Worm (Caenorhabditis elegans) whole organism, L1 larva: ENCODE data around the gene elo-6.

ENCODE experiments used
- aly-2 ChIP-seq: fragments of 150-350 bp; optimal IDR thresholded peaks from 2 replicates; lab custom pipeline; 2014; ENCODE audit warnings: missing biosample characterization, missing genetic modification characterization
- ceh-63 ChIP-seq: fragments of 200-800 bp; sonication (Bioruptor generic); optimal IDR thresholded peaks from 2 replicates; lab custom pipeline; 2018; ENCODE audit warnings: mild to moderate bottlenecking, missing genetic modification characterization, missing compliant biosample characterization
- hlh-17 ChIP-seq: fragments of 200-800 bp; sonication (Bioruptor generic); optimal IDR thresholded peaks from 2 replicates; lab custom pipeline; 2018; ENCODE audit warnings: missing genetic modification characterization, mild to moderate bottlenecking, missing compliant biosample characterization, moderate library complexity, borderline replicate concordance
- lin-35 ChIP-seq, 2 experiments: fragments of 150-350 bp; optimal IDR thresholded peaks; 2 replicates each; lab custom pipeline; 2014; ENCODE audit warnings: missing biosample characterization in 2 of 2, missing genetic modification characterization in 2 of 2, missing genetic modification reagents in 2 of 2
- lsy-2 ChIP-seq, 2 experiments: fragments of 150-350 bp; optimal IDR thresholded peaks; 2 replicates each; lab custom pipeline; 2014; ENCODE audit warnings: missing biosample characterization in 2 of 2, missing genetic modification characterization in 2 of 2
- nhr-20 ChIP-seq: sonication (generic microtip); optimal IDR thresholded peaks from 2 replicates; lab custom pipeline; 2016; ENCODE audit warnings: mild to moderate bottlenecking, missing genetic modification characterization, missing compliant biosample characterization
- nhr-76 ChIP-seq: sonication (generic microtip); optimal IDR thresholded peaks from 2 replicates; lab custom pipeline; 2017; ENCODE audit warnings: missing biosample characterization, missing genetic modification characterization
- nhr-77 ChIP-seq: fragments of 150-350 bp; optimal IDR thresholded peaks from 2 replicates; lab custom pipeline; 2014; ENCODE audit warnings: missing biosample characterization, missing genetic modification characterization
- tbx-2 ChIP-seq: sonication (generic microtip); optimal IDR thresholded peaks from 2 replicates; lab custom pipeline; 2016; ENCODE audit warnings: missing genetic modification characterization, missing compliant biosample characterization
- unc-30 ChIP-seq: sonication (generic microtip); optimal IDR thresholded peaks from 2 replicates; lab custom pipeline; 2017; ENCODE audit warnings: missing biosample characterization, missing genetic modification characterization
- vab-15 ChIP-seq: sonication (generic microtip); optimal IDR thresholded peaks from 2 replicates; lab custom pipeline; 2017; ENCODE audit warnings: missing genotype, mild to moderate bottlenecking, missing genetic modification characterization, missing compliant biosample characterization
- ztf-4 ChIP-seq: fragments of 150-350 bp; optimal IDR thresholded peaks from 2 replicates; lab custom pipeline; 2014; ENCODE audit warnings: missing biosample characterization, missing genetic modification characterization

ce11 chrIV:5385020-5385419, 3.3 kb downstream of the elo-6 start, which contains the start of gene F41H10.12:
- TF ChIP-seq tbx-2 (tag; lab: Kevin White, UChicago) (no peak), lin-35 (GFP tag; optimal IDR thresholded peaks at IDR 0.05; lab: Kevin White, UChicago) (no peak), lsy-2 (tag; optimal IDR thresholded peaks at IDR 0.05; lab: Kevin White, UChicago) (no peak), ztf-4 (tag; lab: Kevin White, UChicago) (no peak), nhr-77 (tag; lab: Kevin White, UChicago) (no peak), aly-2 (tag; lab: Kevin White, UChicago) (no peak), unc-30 (tag; lab: Kevin White, UChicago) (no peak), vab-15 (tag; lab: Kevin White, UChicago) (no peak), ceh-63 (GFP tag; lab: Kevin White, UChicago) (no peak), nhr-76 (tag; lab: Kevin White, UChicago) (no peak), hlh-17 (GFP tag; lab: Kevin White, UChicago) (no peak), nhr-20 (tag; lab: Kevin White, UChicago) (no peak)
